Worm (Caenorhabditis elegans) whole organism, L2 larva: ENCODE measurements around the gene F32D1.3.

Source experiments
- C34F6.9 ChIP-seq: fragments of 150-350 bp; optimal IDR thresholded peaks from 2 replicates; lab custom pipeline; 2014; ENCODE audit warnings: missing biosample characterization, missing genetic modification characterization
- Y55F3AM.14 ChIP-seq: fragments of 200-800 bp; sonication (Bioruptor generic); optimal IDR thresholded peaks from 2 replicates; lab custom pipeline; 2018; ENCODE audit warnings: mild to moderate bottlenecking, missing genetic modification characterization, missing compliant biosample characterization
- ZK546.5 ChIP-seq: sonication (generic microtip); optimal IDR thresholded peaks from 2 replicates; lab custom pipeline; 2017; ENCODE audit warnings: missing biosample characterization, missing genetic modification characterization
- alr-1 ChIP-seq: fragments of 150-350 bp; optimal IDR thresholded peaks from 2 replicates; lab custom pipeline; 2014; ENCODE audit warnings: missing biosample characterization, missing genetic modification characterization
- aly-2 ChIP-seq: fragments of 150-350 bp; optimal IDR thresholded peaks from 2 replicates; lab custom pipeline; 2014; ENCODE audit warnings: missing biosample characterization, missing genetic modification characterization
- ama-1 ChIP-seq: fragments of 150-350 bp; optimal IDR thresholded peaks from 2 replicates; lab custom pipeline; 2018; ENCODE audit warnings: inconsistent platforms
- blmp-1 ChIP-seq: sonication (generic microtip); optimal IDR thresholded peaks from 2 replicates; lab custom pipeline; 2017; ENCODE audit warnings: missing genetic modification characterization, mild to moderate bottlenecking, missing compliant biosample characterization, antibody characterized with exemption, moderate library complexity; ENCODE audit not compliant: insufficient read depth
- ceh-16 ChIP-seq: fragments of 150-350 bp; optimal IDR thresholded peaks from 2 replicates; lab custom pipeline; 2014; ENCODE audit warnings: missing biosample characterization, missing genetic modification characterization
- ceh-82 ChIP-seq: fragments of 150-350 bp; optimal IDR thresholded peaks from 2 replicates; lab custom pipeline; 2014; ENCODE audit warnings: missing biosample characterization, missing genetic modification characterization
- dmd-4 ChIP-seq: sonication (generic microtip); optimal IDR thresholded peaks from 2 replicates; lab custom pipeline; 2017; ENCODE audit warnings: missing biosample characterization, missing genetic modification characterization
- egl-27 ChIP-seq: sonication (generic microtip); optimal IDR thresholded peaks from 3 replicates; lab custom pipeline; 2017; ENCODE audit warnings: missing biosample characterization, missing genetic modification reagents, missing genetic modification characterization
- elt-3 ChIP-seq: sonication (generic microtip); optimal IDR thresholded peaks from 2 replicates; lab custom pipeline; 2017; ENCODE audit warnings: missing biosample characterization, missing genetic modification characterization
- gmeb-1 ChIP-seq: fragments of 150-350 bp; optimal IDR thresholded peaks from 2 replicates; lab custom pipeline; 2014; ENCODE audit warnings: missing biosample characterization, missing genetic modification characterization
- lin-39 ChIP-seq: fragments of 150-350 bp; optimal IDR thresholded peaks from 2 replicates; lab custom pipeline; 2014; ENCODE audit warnings: missing biosample characterization, missing genetic modification reagents, missing genetic modification characterization
- lsy-2 ChIP-seq, 2 experiments: fragments of 150-350 bp in 1 of 2; sonication (generic microtip) in 1 of 2; optimal IDR thresholded peaks; 2 replicates each; lab custom pipeline; 2014 to 2017; ENCODE audit warnings: missing biosample characterization in 2 of 2, missing genetic modification characterization in 2 of 2
- mdl-1 ChIP-seq, 2 experiments: fragments of 150-350 bp in 1 of 2; sonication (generic microtip) in 1 of 2; optimal IDR thresholded peaks; 2 replicates each; lab custom pipeline; 2017; ENCODE audit warnings: missing biosample characterization in 2 of 2, missing genetic modification characterization in 2 of 2
- nhr-10 ChIP-seq: sonication (generic microtip); optimal IDR thresholded peaks from 2 replicates; lab custom pipeline; 2017; ENCODE audit warnings: missing biosample characterization, missing genetic modification characterization
- nhr-11 ChIP-seq: fragments of 150-350 bp; optimal IDR thresholded peaks from 2 replicates; lab custom pipeline; 2014; ENCODE audit warnings: missing biosample characterization, missing genetic modification characterization
- nhr-12 ChIP-seq: fragments of 150-350 bp; optimal IDR thresholded peaks from 2 replicates; lab custom pipeline; 2014; ENCODE audit warnings: missing biosample characterization, missing genetic modification characterization
- nhr-129 ChIP-seq: fragments of 150-350 bp; optimal IDR thresholded peaks from 2 replicates; lab custom pipeline; 2014; ENCODE audit warnings: missing biosample characterization, missing genetic modification characterization
- nhr-21 ChIP-seq: fragments of 150-350 bp; optimal IDR thresholded peaks from 2 replicates; lab custom pipeline; 2014; ENCODE audit warnings: missing biosample characterization, missing genetic modification characterization
- nhr-23 ChIP-seq: fragments of 150-350 bp; optimal IDR thresholded peaks from 2 replicates; lab custom pipeline; 2014; ENCODE audit warnings: missing biosample characterization, missing genetic modification reagents, missing genetic modification characterization
- nhr-237 ChIP-seq: fragments of 150-350 bp; optimal IDR thresholded peaks from 2 replicates; lab custom pipeline; 2014; ENCODE audit warnings: missing biosample characterization, missing genetic modification characterization
- nhr-6 ChIP-seq: fragments of 150-350 bp; optimal IDR thresholded peaks from 2 replicates; lab custom pipeline; 2014; ENCODE audit warnings: missing biosample characterization, missing genetic modification characterization
- nhr-77 ChIP-seq: fragments of 150-350 bp; optimal IDR thresholded peaks from 2 replicates; lab custom pipeline; 2014; ENCODE audit warnings: missing biosample characterization, missing genetic modification characterization
- peb-1 ChIP-seq: fragments of 150-350 bp; optimal IDR thresholded peaks from 2 replicates; lab custom pipeline; 2014; ENCODE audit warnings: missing biosample characterization, missing genetic modification characterization
- sem-4 ChIP-seq: fragments of 150-350 bp; optimal IDR thresholded peaks from 2 replicates; lab custom pipeline; 2014; ENCODE audit warnings: missing biosample characterization, missing genetic modification reagents, missing genetic modification characterization
- skn-1 ChIP-seq: sonication (generic microtip); optimal IDR thresholded peaks from 2 replicates; lab custom pipeline; 2017; ENCODE audit warnings: missing biosample characterization, missing genetic modification characterization
- sma-3 ChIP-seq: sonication (generic microtip); optimal IDR thresholded peaks from 2 replicates; lab custom pipeline; 2016; ENCODE audit warnings: missing genetic modification reagents, missing genetic modification characterization, missing compliant biosample characterization
- sma-9 ChIP-seq, 2 experiments: fragments of 150-350 bp in 1 of 2; sonication (generic microtip) in 1 of 2; optimal IDR thresholded peaks; 2 replicates each; lab custom pipeline; 2014 to 2016; ENCODE audit warnings: missing genetic modification characterization in 2 of 2, mild to moderate bottlenecking in 1 of 2, missing biosample characterization in 1 of 2, missing compliant biosample characterization in 1 of 2, missing genetic modification reagents in 1 of 2, moderate library complexity in 1 of 2
- snpc-4 ChIP-seq: fragments of 150-350 bp; optimal IDR thresholded peaks from 2 replicates; lab custom pipeline; 2014; ENCODE audit warnings: missing biosample characterization, missing genetic modification characterization
- unc-39 ChIP-seq: fragments of 150-350 bp; optimal IDR thresholded peaks from 2 replicates; lab custom pipeline; 2014; ENCODE audit warnings: missing biosample characterization, missing genetic modification characterization
- unc-55 ChIP-seq: fragments of 150-350 bp; sonication (generic microtip); optimal IDR thresholded peaks from 3 replicates; lab custom pipeline; 2014; ENCODE audit warnings: missing biosample characterization, missing genetic modification reagents, missing genetic modification characterization
- unc-62 ChIP-seq: fragments of 150-350 bp; optimal IDR thresholded peaks from 2 replicates; lab custom pipeline; 2014; ENCODE audit warnings: missing biosample characterization, missing genetic modification reagents, missing genetic modification characterization
- zag-1 ChIP-seq: fragments of 150-350 bp; optimal IDR thresholded peaks from 2 replicates; lab custom pipeline; 2014; ENCODE audit warnings: missing biosample characterization, missing genetic modification characterization
- ztf-1 ChIP-seq: fragments of 200-800 bp; sonication (Bioruptor generic); conservative IDR thresholded peaks from 2 replicates; pipeline ENCODE4 v1.3.6; 2022; ENCODE audit warnings: missing genetic modification characterization, missing compliant biosample characterization
- ztf-11 ChIP-seq: sonication (generic microtip); optimal IDR thresholded peaks from 2 replicates; lab custom pipeline; 2017; ENCODE audit warnings: missing biosample characterization, missing genetic modification characterization
- ztf-4 ChIP-seq: fragments of 150-350 bp; optimal IDR thresholded peaks from 2 replicates; lab custom pipeline; 2014; ENCODE audit warnings: missing biosample characterization, missing genetic modification characterization

F32D1.3 gene

ce11 chrV:4360018-4360417 lies 1.4 kb downstream of the F32D1.3 start:
- no peak for TF ChIP-seq nhr-10 (tag; lab: Kevin White, UChicago)
- no peak for TF ChIP-seq skn-1 (tag; lab: Kevin White, UChicago)
- no peak for TF ChIP-seq lin-39 (tag; lab: Kevin White, UChicago)
- no peak for TF ChIP-seq nhr-77
- no peak for TF ChIP-seq mdl-1 (tag; optimal IDR thresholded peaks at IDR 0.05; lab: Kevin White, UChicago)
- TF ChIP-seq snpc-4: no peak
- TF ChIP-seq peb-1 (tag; lab: Kevin White, UChicago): no peak
- TF ChIP-seq nhr-23: no peak
- TF ChIP-seq sma-9 (GFP tag; optimal IDR thresholded peaks at IDR 0.05; lab: Kevin White, UChicago): no peak
- no peak for TF ChIP-seq sma-9 (tag; optimal IDR thresholded peaks at IDR 0.05; lab: Kevin White, UChicago)
- TF ChIP-seq elt-3: no peak
- no peak for TF ChIP-seq egl-27 (tag; lab: Kevin White, UChicago)
- no peak for TF ChIP-seq sem-4 (tag; lab: Kevin White, UChicago)
- no peak for TF ChIP-seq ztf-11 (tag; lab: Kevin White, UChicago)
- TF ChIP-seq C34F6.9 (tag; lab: Kevin White, UChicago): no peak
- TF ChIP-seq nhr-12 (tag; lab: Kevin White, UChicago): no peak
- TF ChIP-seq ztf-4 (tag; lab: Kevin White, UChicago): no peak
- TF ChIP-seq blmp-1 (tag; lab: Kevin White, UChicago): no peak
- TF ChIP-seq zag-1: no peak
- no peak for TF ChIP-seq dmd-4 (tag; lab: Kevin White, UChicago)
- TF ChIP-seq ZK546.5 (tag; lab: Kevin White, UChicago): no peak
- TF ChIP-seq, all 48 proteins: peak for 0

DNA sequence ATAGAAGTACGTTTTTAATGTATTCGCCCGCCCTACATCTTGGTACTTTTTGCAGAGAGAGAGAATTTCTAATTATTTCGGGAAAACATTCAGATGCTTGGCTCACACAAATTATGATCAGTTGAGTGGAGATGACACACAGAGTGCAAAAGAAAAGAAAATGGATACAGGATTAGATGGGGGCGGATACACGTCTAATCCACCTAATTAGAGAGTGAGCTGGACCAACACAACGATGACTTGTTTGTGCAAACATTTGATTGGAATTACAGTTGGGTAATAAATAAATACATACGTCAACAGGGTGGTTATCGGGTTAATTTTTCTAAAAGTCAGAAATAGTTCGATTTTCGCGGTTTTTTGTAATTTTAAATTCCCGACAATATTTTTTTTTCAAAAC lies 2.2 kb downstream of the F32D1.3 start:
- TF ChIP-seq ztf-4 (tag; lab: Kevin White, UChicago): no peak
- TF ChIP-seq gmeb-1 (tag; lab: Kevin White, UChicago): no peak
- TF ChIP-seq nhr-23: no peak
- TF ChIP-seq egl-27 (tag; lab: Kevin White, UChicago): no peak

ce11 chrV:4357369-4357768 lies 4.0 kb downstream of the F32D1.3 start:
- TF ChIP-seq sma-3 (GFP tag; lab: Kevin White, UChicago) (no peak), nhr-23 (no peak), nhr-21 (no peak), ztf-4 (tag; lab: Kevin White, UChicago) (no peak), skn-1 (tag; lab: Kevin White, UChicago) (no peak), nhr-6 (no peak), ztf-1 (GFP tag; lab: Robert Waterston, UW) (no peak), alr-1 (no peak), egl-27 (tag; lab: Kevin White, UChicago) (peak; percentile 12), aly-2 (tag; lab: Kevin White, UChicago) (no peak), ama-1 (lab: Kevin White, UChicago) (no peak), unc-55 (GFP tag; lab: Kevin White, UChicago) (no peak), ceh-16 (tag; lab: Kevin White, UChicago) (no peak), dmd-4 (tag; lab: Kevin White, UChicago) (no peak), sem-4 (tag; lab: Kevin White, UChicago) (peak; percentile 64), nhr-10 (tag; lab: Kevin White, UChicago) (no peak), ZK546.5 (tag; lab: Kevin White, UChicago) (no peak), peb-1 (tag; lab: Kevin White, UChicago) (no peak), nhr-12 (tag; lab: Kevin White, UChicago) (no peak), gmeb-1 (tag; lab: Kevin White, UChicago) (no peak), Y55F3AM.14 (GFP tag; lab: Kevin White, UChicago) (no peak), nhr-11 (tag; lab: Kevin White, UChicago) (no peak), nhr-237 (no peak), nhr-129 (tag; lab: Kevin White, UChicago) (peak; percentile 13), sma-9 (GFP tag; optimal IDR thresholded peaks at IDR 0.05; lab: Kevin White, UChicago) (peak; percentile 43), sma-9 (tag; optimal IDR thresholded peaks at IDR 0.05; lab: Kevin White, UChicago) (no peak), blmp-1 (tag; lab: Kevin White, UChicago) (no peak), lsy-2 (tag; optimal IDR thresholded peaks at IDR 0.05; lab: Kevin White, UChicago) (peak in 1 of 2 experiments; percentile 20), ceh-82 (tag; lab: Kevin White, UChicago) (no peak), ztf-11 (tag; lab: Kevin White, UChicago) (no peak), elt-3 (no peak), C34F6.9 (tag; lab: Kevin White, UChicago) (peak; percentile 13), zag-1 (no peak), unc-62 (GFP tag; lab: Kevin White, UChicago) (no peak), unc-39 (tag; lab: Kevin White, UChicago) (no peak)
